Worm (Caenorhabditis elegans) whole organism, early embryonic: ENCODE data around the gene F53H8.3.

Experiments
- F13C5.2 ChIP-seq: sonication (generic microtip); optimal IDR thresholded peaks from 2 replicates; lab custom pipeline; 2017; ENCODE audit warnings: mild to moderate bottlenecking, missing genetic modification characterization, inconsistent platforms, missing compliant biosample characterization
- ama-1 ChIP-seq: fragments of 150-350 bp; optimal IDR thresholded peaks from 2 replicates; lab custom pipeline; 2014
- ceh-36 ChIP-seq: sonication (generic microtip); optimal IDR thresholded peaks from 2 replicates; lab custom pipeline; 2016; ENCODE audit warnings: missing genetic modification characterization, inconsistent platforms, missing compliant biosample characterization
- flt-1 ChIP-seq: fragments of 200-800 bp; sonication (Bioruptor generic); IDR thresholded peaks from 2 replicates; pipeline ENCODE4 v1.3.6; 2022; ENCODE audit warnings: missing genetic modification characterization, missing compliant biosample characterization
- hnd-1 ChIP-seq: sonication (generic microtip); optimal IDR thresholded peaks from 2 replicates; lab custom pipeline; 2016; ENCODE audit warnings: missing genetic modification characterization, missing compliant biosample characterization
- scrt-1 ChIP-seq: fragments of 200-800 bp; sonication (Bioruptor generic); IDR thresholded peaks from 2 replicates; pipeline ENCODE4 v1.3.6; 2022; ENCODE audit warnings: missing genetic modification characterization, missing compliant biosample characterization
- sea-1 ChIP-seq: fragments of 200-800 bp; sonication (Bioruptor generic); conservative IDR thresholded peaks from 2 replicates; pipeline ENCODE4 v1.3.6; 2022; ENCODE audit warnings: missing genetic modification characterization, missing compliant biosample characterization
- tra-4 ChIP-seq: sonication (generic microtip); optimal IDR thresholded peaks from 2 replicates; lab custom pipeline; 2017; ENCODE audit warnings: missing genetic modification characterization, missing compliant biosample characterization

DNA sequence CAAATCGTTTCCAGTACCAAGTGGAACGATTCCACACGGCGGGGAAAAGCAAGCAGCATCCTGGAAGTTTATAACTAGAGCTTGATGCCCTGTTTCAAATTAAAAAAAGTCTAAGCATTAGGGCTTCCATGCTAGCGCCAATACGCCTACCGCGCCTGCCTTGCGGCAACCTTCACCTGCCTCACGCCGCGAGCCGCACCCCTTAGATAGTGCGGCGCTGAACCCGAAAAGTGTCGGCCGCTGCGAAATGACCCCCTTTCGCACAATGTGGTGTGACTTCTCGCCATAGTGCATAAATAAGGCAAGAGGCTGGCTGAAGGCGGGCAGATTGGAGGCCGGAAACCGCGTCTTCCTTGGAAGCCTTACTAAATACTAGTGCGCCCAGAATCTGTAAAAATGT, 48.1 kb downstream of the F53H8.3 start:
- TF ChIP-seq ama-1 (no peak), sea-1 (GFP tag; lab: Robert Waterston, UW) (no peak), hnd-1 (tag; lab: Kevin White, UChicago) (no peak), F13C5.2 (tag; lab: Kevin White, UChicago) (no peak), scrt-1 (no peak), ceh-36 (tag; lab: Kevin White, UChicago) (no peak), tra-4 (no peak), flt-1 (GFP tag; lab: Robert Waterston, UW) (no peak)
